Fruit fly (Drosophila melanogaster) whole organism, prepupa: ENCODE data around the gene SLC5A11.

Source experiments
- Blimp-1 ChIP-seq: fragments of 200-800 bp; sonication (Bioruptor generic); optimal IDR thresholded peaks from 3 replicates; lab custom pipeline; 2017; ENCODE audit warnings: missing biosample characterization, missing genetic modification characterization, mild to moderate bottlenecking, moderate library complexity, missing genetic modification reagents
- CG10631 ChIP-seq: fragments of 200-800 bp; sonication (Bioruptor generic); optimal IDR thresholded peaks from 2 replicates; lab custom pipeline; 2016; ENCODE audit warnings: missing biosample characterization, missing genetic modification characterization
- CG10669 ChIP-seq: fragments of 200-800 bp; sonication (Bioruptor generic); optimal IDR thresholded peaks from 3 replicates; lab custom pipeline; 2018; ENCODE audit warnings: missing biosample characterization, mild to moderate bottlenecking, missing genetic modification characterization, moderate library complexity
- CG11294 ChIP-seq: fragments of 200-800 bp; sonication (Bioruptor generic); IDR thresholded peaks from 2 replicates; pipeline ENCODE4 v1.3.6; 2022; ENCODE audit warnings: missing biosample characterization, missing genetic modification characterization
- CG11762 ChIP-seq: fragments of 200-800 bp; sonication (Bioruptor generic); optimal IDR thresholded peaks from 3 replicates; lab custom pipeline; 2016; ENCODE audit warnings: missing biosample characterization, missing genetic modification characterization; ENCODE audit not compliant: insufficient read depth
- CG15336 ChIP-seq: fragments of 200-800 bp; sonication (Bioruptor generic); IDR thresholded peaks from 2 replicates; pipeline ENCODE4 v1.3.6; 2022; ENCODE audit warnings: missing biosample characterization, missing genetic modification characterization
- CG1621 ChIP-seq: fragments of 200-800 bp; sonication (Bioruptor generic); optimal IDR thresholded peaks from 3 replicates; lab custom pipeline; 2018; ENCODE audit warnings: missing biosample characterization, mild to moderate bottlenecking, missing genetic modification characterization
- CG16779 ChIP-seq: fragments of 200-800 bp; sonication (Bioruptor generic); optimal IDR thresholded peaks from 3 replicates; lab custom pipeline; 2017; ENCODE audit warnings: missing biosample characterization, mild to moderate bottlenecking, missing genetic modification characterization
- CG31627 ChIP-seq: fragments of 200-800 bp; sonication (Bioruptor generic); optimal IDR thresholded peaks from 3 replicates; lab custom pipeline; 2016; ENCODE audit warnings: missing biosample characterization, missing genetic modification characterization
- CG32006 ChIP-seq: fragments of 200-800 bp; sonication (Bioruptor generic); optimal IDR thresholded peaks from 3 replicates; lab custom pipeline; 2017; ENCODE audit warnings: missing biosample characterization, mild to moderate bottlenecking, missing genetic modification characterization
- CG34406 ChIP-seq: fragments of 200-800 bp; sonication (Bioruptor generic); optimal IDR thresholded peaks from 3 replicates; lab custom pipeline; 2016; ENCODE audit warnings: missing biosample characterization, missing genetic modification characterization
- CG3919 ChIP-seq: fragments of 200-800 bp; sonication (Bioruptor generic); optimal IDR thresholded peaks from 3 replicates; lab custom pipeline; 2016; ENCODE audit warnings: missing biosample characterization, missing genetic modification characterization
- CG4318 ChIP-seq: fragments of 200-800 bp; sonication (Bioruptor generic); optimal IDR thresholded peaks from 3 replicates; lab custom pipeline; 2017; ENCODE audit warnings: missing biosample characterization, mild to moderate bottlenecking, missing genetic modification characterization
- CG6276 ChIP-seq: fragments of 200-800 bp; sonication (Bioruptor generic); optimal IDR thresholded peaks from 2 replicates; lab custom pipeline; 2017; ENCODE audit warnings: missing biosample characterization, mild to moderate bottlenecking, missing genetic modification characterization
- CG6808 ChIP-seq: fragments of 200-800 bp; sonication (Bioruptor generic); optimal IDR thresholded peaks from 3 replicates; lab custom pipeline; 2017; ENCODE audit warnings: missing biosample characterization, missing genetic modification characterization, mild to moderate bottlenecking, moderate library complexity, missing genetic modification reagents
- CG7368 ChIP-seq: fragments of 200-800 bp; sonication (Bioruptor generic); optimal IDR thresholded peaks from 3 replicates; lab custom pipeline; 2016; ENCODE audit warnings: missing biosample characterization, missing genetic modification characterization
- CG9139 ChIP-seq: fragments of 200-800 bp; sonication (Bioruptor generic); optimal IDR thresholded peaks from 3 replicates; lab custom pipeline; 2017; ENCODE audit warnings: missing biosample characterization, mild to moderate bottlenecking, missing genetic modification characterization
- Ets21C ChIP-seq: fragments of 200-800 bp; sonication (Bioruptor generic); optimal IDR thresholded peaks from 3 replicates; lab custom pipeline; 2016; ENCODE audit warnings: missing biosample characterization, missing genetic modification characterization
- Ets96B ChIP-seq: fragments of 200-800 bp; optimal IDR thresholded peaks from 2 replicates; lab custom pipeline; 2019; ENCODE audit warnings: missing biosample characterization, mild to moderate bottlenecking, missing genetic modification characterization, moderate library complexity
- Gug ChIP-seq: fragments of 200-800 bp; sonication (Bioruptor generic); IDR thresholded peaks from 2 replicates; pipeline ENCODE4 v1.3.6; 2022; ENCODE audit warnings: missing biosample characterization, missing genetic modification characterization
- Hr38 ChIP-seq: sonication (Bioruptor generic); optimal IDR thresholded peaks from 2 replicates; lab custom pipeline; 2016; ENCODE audit warnings: missing biosample characterization, missing genetic modification characterization
- Hr39 ChIP-seq: fragments of 200-800 bp; sonication (Bioruptor generic); optimal IDR thresholded peaks from 2 replicates; lab custom pipeline; 2016; ENCODE audit warnings: missing biosample characterization, missing genetic modification characterization
- OdsH ChIP-seq: fragments of 200-800 bp; sonication (Bioruptor generic); optimal IDR thresholded peaks from 3 replicates; lab custom pipeline; 2016; ENCODE audit warnings: missing biosample characterization, missing genetic modification characterization
- Smox ChIP-seq: fragments of 200-800 bp; sonication (Bioruptor generic); optimal IDR thresholded peaks from 3 replicates; lab custom pipeline; 2016; ENCODE audit warnings: missing biosample characterization, missing genetic modification characterization
- Sox102F ChIP-seq: fragments of 200-800 bp; sonication (Bioruptor generic); optimal IDR thresholded peaks from 2 replicates; lab custom pipeline; 2016; ENCODE audit warnings: missing biosample characterization, mild to moderate bottlenecking, missing genetic modification characterization
- Sox14 ChIP-seq: fragments of 200-800 bp; sonication (Bioruptor generic); optimal IDR thresholded peaks from 3 replicates; lab custom pipeline; 2016; ENCODE audit warnings: missing biosample characterization, missing genetic modification characterization
- Sox15 ChIP-seq: fragments of 200-800 bp; sonication (Bioruptor generic); optimal IDR thresholded peaks from 3 replicates; lab custom pipeline; 2016; ENCODE audit warnings: missing biosample characterization, missing genetic modification characterization
- cyc ChIP-seq: fragments of 200-800 bp; sonication (Bioruptor generic); optimal IDR thresholded peaks from 3 replicates; lab custom pipeline; 2016; ENCODE audit warnings: missing biosample characterization, missing genetic modification characterization
- dac ChIP-seq: fragments of 200-800 bp; sonication (Bioruptor generic); optimal IDR thresholded peaks from 2 replicates; lab custom pipeline; 2017; ENCODE audit warnings: missing biosample characterization, mild to moderate bottlenecking, missing genetic modification characterization
- fd59A ChIP-seq: fragments of 200-800 bp; sonication (Bioruptor generic); optimal IDR thresholded peaks from 2 replicates; lab custom pipeline; 2017; ENCODE audit warnings: missing biosample characterization, mild to moderate bottlenecking, missing genetic modification characterization, missing genetic modification reagents
- fd85E ChIP-seq: fragments of 200-800 bp; sonication (Bioruptor generic); optimal IDR thresholded peaks from 3 replicates; lab custom pipeline; 2016; ENCODE audit warnings: missing biosample characterization, missing genetic modification characterization
- fkh ChIP-seq: fragments of 200-800 bp; sonication (Bioruptor generic); optimal IDR thresholded peaks from 3 replicates; lab custom pipeline; 2017; ENCODE audit warnings: missing biosample characterization, mild to moderate bottlenecking, missing genetic modification characterization, moderate library complexity
- salr ChIP-seq, 2 experiments: fragments of 200-800 bp; sonication (Bioruptor generic); optimal IDR thresholded peaks; 3 replicates each; lab custom pipeline; 2016 to 2018; ENCODE audit warnings: missing biosample characterization in 2 of 2, missing genetic modification characterization in 2 of 2, mild to moderate bottlenecking in 1 of 2
- ss ChIP-seq, 2 experiments: fragments of 200-800 bp; sonication (Bioruptor generic); optimal IDR thresholded peaks; 2 replicates in 1 of 2; 3 replicates in 1 of 2; lab custom pipeline; 2017 to 2018; ENCODE audit warnings: mild to moderate bottlenecking in 2 of 2, missing biosample characterization in 2 of 2, missing genetic modification characterization in 2 of 2, moderate library complexity in 1 of 2
- svp ChIP-seq: fragments of 200-800 bp; sonication (Bioruptor generic); peaks from one replicate; lab custom pipeline; 2016; ENCODE audit warnings: missing biosample characterization, missing genetic modification characterization
- vri ChIP-seq: fragments of 200-800 bp; sonication (Bioruptor generic); optimal IDR thresholded peaks from 3 replicates; lab custom pipeline; 2016; ENCODE audit warnings: missing biosample characterization, mild to moderate bottlenecking, missing genetic modification characterization

Gene SLC5A11

DNA sequence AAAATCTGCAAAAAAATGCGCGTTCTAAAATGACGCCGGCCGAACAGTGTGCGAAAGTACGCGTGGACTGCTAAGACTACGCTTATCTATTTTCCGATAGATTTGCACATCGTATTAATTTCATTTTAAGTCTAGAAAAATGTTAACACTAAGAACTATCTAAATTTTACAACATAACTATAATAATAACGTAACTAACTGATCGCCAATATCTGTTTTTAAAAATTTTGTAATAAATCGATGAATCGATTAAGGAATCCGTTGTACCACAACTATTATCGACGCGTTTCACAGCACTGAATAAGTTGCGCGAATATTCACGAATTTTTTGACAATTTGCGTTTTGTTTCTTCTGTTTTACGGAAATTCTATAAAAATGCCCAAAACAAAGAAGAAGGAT, 6.1 kb upstream of the SLC5A11 start, which contains the start of gene Ssb-c31a (continued):
- peak; percentile 47 for TF ChIP-seq Hr39 (GFP tag; lab: Kevin White, UChicago)
- TF ChIP-seq CG11294 (GFP tag; lab: Robert Waterston, UW), result no peak
- TF ChIP-seq Hr38 (GFP tag; lab: Kevin White, UChicago), result no peak
- TF ChIP-seq CG32006 (GFP tag; lab: Kevin White, UChicago), result peak; percentile 5
- no peak for TF ChIP-seq fd59A (GFP tag; lab: Kevin White, UChicago)
- no peak for TF ChIP-seq CG7368 (GFP tag; lab: Kevin White, UChicago)
- peak; percentile 40 for TF ChIP-seq Ets96B (tag; lab: Kevin White, UChicago)
- peak; percentile 28 for TF ChIP-seq Ets21C (GFP tag; lab: Kevin White, UChicago)

dm6 chr2L:8210468-8210867, 5.5 kb upstream of the SLC5A11 start:
- TF ChIP-seq CG31627 (GFP tag; lab: Kevin White, UChicago) (no peak), Smox (no peak), Sox15 (GFP tag; lab: Kevin White, UChicago) (no peak), Sox14 (GFP tag; lab: Kevin White, UChicago) (no peak), fd59A (GFP tag; lab: Kevin White, UChicago) (no peak), CG34406 (GFP tag; lab: Kevin White, UChicago) (no peak), CG10669 (GFP tag; lab: Kevin White, UChicago) (no peak), fkh (GFP tag; lab: Kevin White, UChicago) (no peak), Ets96B (tag; lab: Kevin White, UChicago) (no peak), Blimp-1 (GFP tag; lab: Kevin White, UChicago) (no peak), OdsH (GFP tag; lab: Kevin White, UChicago) (no peak), CG16779 (no peak), CG9139 (GFP tag; lab: Kevin White, UChicago) (no peak), CG15336 (GFP tag; lab: Robert Waterston, UW) (no peak), CG10631 (GFP tag; lab: Kevin White, UChicago) (no peak), CG11294 (GFP tag; lab: Robert Waterston, UW) (no peak), Ets21C (GFP tag; lab: Kevin White, UChicago) (no peak), CG11762 (GFP tag; lab: Kevin White, UChicago) (no peak), CG1621 (no peak), Gug (GFP tag; lab: Robert Waterston, UW) (no peak)

DNA sequence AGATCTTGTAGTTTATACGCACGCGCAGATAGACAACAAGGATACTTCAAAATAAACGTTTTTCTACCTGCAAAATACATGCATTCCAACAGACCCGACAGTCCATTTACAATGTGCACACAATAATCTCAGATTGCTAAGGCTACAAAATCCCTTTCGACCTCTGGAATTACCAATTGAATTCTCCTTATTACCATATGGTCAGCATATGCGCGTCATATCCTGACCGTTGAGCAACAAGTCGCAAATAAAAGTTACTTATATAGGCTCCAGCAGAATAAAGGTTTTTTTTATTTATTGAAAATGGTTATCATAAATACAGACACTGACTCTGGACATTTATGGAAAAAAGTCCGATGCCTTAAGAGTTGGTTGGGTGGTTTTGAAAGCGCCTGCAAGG, 4.4 kb upstream of the SLC5A11 start:
- TF ChIP-seq OdsH (GFP tag; lab: Kevin White, UChicago), result no peak
- TF ChIP-seq fd85E, result no peak
- TF ChIP-seq CG31627 (GFP tag; lab: Kevin White, UChicago), result no peak
- TF ChIP-seq fkh (GFP tag; lab: Kevin White, UChicago), result no peak
- TF ChIP-seq Gug (GFP tag; lab: Robert Waterston, UW), result no peak
- TF ChIP-seq cyc, result no peak
- no peak for TF ChIP-seq svp
- no peak for TF ChIP-seq Ets96B (tag; lab: Kevin White, UChicago)
- no peak for TF ChIP-seq CG7368 (GFP tag; lab: Kevin White, UChicago)
- TF ChIP-seq, all 60 proteins: peak for 0

- no peak for TF ChIP-seq salr (GFP tag; optimal IDR thresholded peaks at IDR 0.05; lab: Kevin White, UChicago)
- no peak for TF ChIP-seq CG3919 (GFP tag; lab: Kevin White, UChicago)
- no peak for TF ChIP-seq Sox102F
- TF ChIP-seq, all 60 proteins: peak for 0
Measured at dm6 chr2L:8205871-8206270, 939 bp upstream of the SLC5A11 start, which contains the start of gene CG8419. TSS of gene CG8419 (plus strand) at chr2L:8206171.

- TF ChIP-seq svp (peak; percentile 66), dac (GFP tag; lab: Kevin White, UChicago) (no peak), CG6808 (GFP tag; lab: Kevin White, UChicago) (peak; percentile 19), ss (GFP tag; optimal IDR thresholded peaks at IDR 0.05; lab: Kevin White, UChicago) (peak in 1 of 2 experiments; percentile 35), CG6276 (GFP tag; lab: Kevin White, UChicago) (peak; percentile 26), CG4318 (GFP tag; lab: Kevin White, UChicago) (no peak), vri (GFP tag; lab: Kevin White, UChicago) (no peak)
- TF ChIP-seq, all 60 proteins: peak for 4
Measured at dm6 chr2L:8204366-8204765, 566 bp downstream of the SLC5A11 start.
